Worm (Caenorhabditis elegans): ENCODE measurements around the gene str-199.

DNA sequence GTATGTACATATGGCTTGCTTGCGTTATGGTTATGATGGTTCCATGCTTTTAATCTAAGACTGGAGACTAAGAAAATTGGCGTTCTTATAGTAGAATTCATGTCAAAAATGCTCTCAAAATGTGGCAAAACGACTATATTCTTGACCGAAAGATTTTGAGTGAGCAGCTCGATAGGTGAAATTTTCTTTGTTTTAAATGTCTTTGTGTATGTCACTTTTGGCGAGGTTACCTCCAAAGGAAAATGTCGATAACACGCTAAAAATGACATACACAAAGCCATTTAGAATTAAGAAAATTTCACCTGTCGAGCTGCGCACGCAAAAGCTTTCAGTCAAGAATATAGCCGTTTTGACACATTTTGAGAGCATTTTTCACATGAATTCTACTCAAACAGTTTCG is 22.8 kb downstream of the str-199 start, which contains the start of gene srz-66:
- no peak for TF ChIP-seq nfya-1 (tag; optimal IDR thresholded peaks at IDR 0.05)
- no peak for TF ChIP-seq fkh-10 (GFP tag; optimal IDR thresholded peaks at IDR 0.05)
- no peak for TF ChIP-seq dve-1 (tag; optimal IDR thresholded peaks at IDR 0.05)
- TF ChIP-seq pqm-1 (tag; optimal IDR thresholded peaks at IDR 0.05) = no peak
- TF ChIP-seq C08G9.2 (tag; optimal IDR thresholded peaks at IDR 0.05) = no peak
- no peak for TF ChIP-seq ama-1 (optimal IDR thresholded peaks at IDR 0.05)
- no peak for TF ChIP-seq sox-2 (GFP tag; IDR thresholded peaks at IDR 0.05)
- TF ChIP-seq hlh-30 (tag; optimal IDR thresholded peaks at IDR 0.05; ENCODE audit: insufficient read depth) = no peak
- TF ChIP-seq sdc-2 (tag; optimal IDR thresholded peaks at IDR 0.05) = no peak
- TF ChIP-seq npax-4 (tag; optimal IDR thresholded peaks at IDR 0.05) = no peak
- TF ChIP-seq unc-86 (tag; optimal IDR thresholded peaks at IDR 0.05) = no peak
- TF ChIP-seq elt-2 (tag; optimal IDR thresholded peaks at IDR 0.05) = no peak
- no peak for TF ChIP-seq mec-3 (tag; optimal IDR thresholded peaks at IDR 0.05; ENCODE audit: borderline replicate concordance)

Data from whole organism, late embryonic.